Fruit fly (Drosophila melanogaster) whole organism, wandering third instar larva: ENCODE data around the gene DCTN5-p25.

Source experiments
- Abd-B ChIP-seq: fragments of >200 bp; optimal IDR thresholded peaks from 2 replicates; lab custom pipeline; 2017; ENCODE audit warnings: missing biosample characterization, missing genetic modification characterization
- CG32264 ChIP-seq: fragments of 200-800 bp; sonication (Bioruptor generic); optimal IDR thresholded peaks from 2 replicates; lab custom pipeline; 2016; ENCODE audit warnings: missing biosample characterization, missing genetic modification characterization
- Dfd ChIP-seq: fragments of >200 bp; optimal IDR thresholded peaks from 2 replicates; lab custom pipeline; 2017; ENCODE audit warnings: missing biosample characterization, missing genetic modification characterization
- Dif ChIP-seq: fragments of 200-275, 200-300 bp; sonication (Bioruptor generic); optimal IDR thresholded peaks from 2 replicates; lab custom pipeline; 2018; ENCODE audit warnings: missing biosample characterization, missing genetic modification characterization; ENCODE audit not compliant: partially characterized antibody
- GATAd ChIP-seq: sonication (Bioruptor generic); optimal IDR thresholded peaks from 2 replicates; lab custom pipeline; 2016; ENCODE audit warnings: missing biosample characterization, missing genetic modification characterization
- Hr78 ChIP-seq: fragments of >200 bp; optimal IDR thresholded peaks from 2 replicates; lab custom pipeline; 2017; ENCODE audit warnings: missing biosample characterization, missing genetic modification characterization
- Hr83 ChIP-seq: fragments of 200-300 bp; sonication (Bioruptor generic); optimal IDR thresholded peaks from 2 replicates; lab custom pipeline; 2016; ENCODE audit warnings: missing biosample characterization, mild to moderate bottlenecking, missing genetic modification characterization, moderate library complexity; ENCODE audit not compliant: poor library complexity, severe bottlenecking
- Jra ChIP-seq: sonication (Bioruptor generic); optimal IDR thresholded peaks from 2 replicates; lab custom pipeline; 2016; ENCODE audit warnings: missing biosample characterization, missing genetic modification characterization
- Mio ChIP-seq: sonication (Bioruptor generic); optimal IDR thresholded peaks from 2 replicates; lab custom pipeline; 2016; ENCODE audit warnings: missing biosample characterization, missing genetic modification characterization
- Myc ChIP-seq: fragments of >200 bp; optimal IDR thresholded peaks from 2 replicates; lab custom pipeline; 2017
- OdsH ChIP-seq: fragments of 200-800 bp; sonication (Bioruptor generic); optimal IDR thresholded peaks from 2 replicates; lab custom pipeline; 2016; ENCODE audit warnings: missing biosample characterization, mild to moderate bottlenecking, missing genetic modification characterization
- Rel ChIP-seq, 2 experiments: fragments of 200-800 bp; sonication (Bioruptor generic) in 1 of 2; optimal IDR thresholded peaks; 2 replicates in 1 of 2; 3 replicates in 1 of 2; lab custom pipeline; 2016 to 2019; ENCODE audit warnings: mild to moderate bottlenecking in 2 of 2, missing biosample characterization in 2 of 2, missing genetic modification characterization in 2 of 2, moderate library complexity in 1 of 2
- Sp1 ChIP-seq: fragments of 200-800 bp; sonication (Bioruptor generic); optimal IDR thresholded peaks from 3 replicates; lab custom pipeline; 2019; ENCODE audit warnings: missing biosample characterization, mild to moderate bottlenecking, missing genetic modification characterization, moderate library complexity
- br ChIP-seq: fragments of 200-800 bp; sonication (Bioruptor generic); optimal IDR thresholded peaks from 2 replicates; lab custom pipeline; 2016; ENCODE audit warnings: missing biosample characterization, missing genetic modification characterization
- dl ChIP-seq, 2 experiments: fragments of 175-275, 200-275 bp in 1 of 2; fragments of 200-275 bp in 1 of 2; sonication (Bioruptor generic); optimal IDR thresholded peaks; lab custom pipeline; 2018; ENCODE audit warnings: mild to moderate bottlenecking in 2 of 2, missing biosample characterization in 2 of 2, missing genetic modification characterization in 2 of 2, moderate library complexity in 2 of 2; ENCODE audit not compliant: partially characterized antibody in 2 of 2, insufficient read depth in 1 of 2
- dmrt93B ChIP-seq: fragments of 200-800 bp; sonication (Bioruptor generic); optimal IDR thresholded peaks from 2 replicates; lab custom pipeline; 2018; ENCODE audit warnings: missing biosample characterization, mild to moderate bottlenecking, missing genetic modification characterization
- dsf ChIP-seq: sonication (Bioruptor generic); optimal IDR thresholded peaks from 2 replicates; lab custom pipeline; 2016; ENCODE audit warnings: missing biosample characterization, missing genetic modification characterization, borderline replicate concordance
- foxo ChIP-seq, 2 experiments: fragments of 200-800 bp; sonication (Bioruptor generic); optimal IDR thresholded peaks; 2 replicates in 1 of 2; 3 replicates in 1 of 2; lab custom pipeline; 2016 to 2017; ENCODE audit warnings: missing biosample characterization in 2 of 2, missing genetic modification characterization in 2 of 2
- fru ChIP-seq: fragments of 200-800 bp; sonication (Bioruptor generic); optimal IDR thresholded peaks from 3 replicates; lab custom pipeline; 2016; ENCODE audit warnings: missing biosample characterization, mild to moderate bottlenecking, missing genetic modification characterization
- h ChIP-seq: fragments of 200-800 bp; sonication (Bioruptor generic); optimal IDR thresholded peaks from 3 replicates; lab custom pipeline; 2016; ENCODE audit warnings: missing biosample characterization, mild to moderate bottlenecking, missing genetic modification characterization
- jim ChIP-seq: fragments of 175-275, 200-325 bp; sonication (Bioruptor generic); optimal IDR thresholded peaks from 2 replicates; lab custom pipeline; 2016; ENCODE audit warnings: missing biosample characterization, mild to moderate bottlenecking, missing genetic modification characterization
- pan ChIP-seq: fragments of >200 bp; optimal IDR thresholded peaks from 2 replicates; lab custom pipeline; 2017
- psq ChIP-seq: fragments of 200-800 bp; sonication (Bioruptor generic); optimal IDR thresholded peaks from 3 replicates; lab custom pipeline; 2017; ENCODE audit warnings: missing biosample characterization, mild to moderate bottlenecking, missing genetic modification characterization, moderate library complexity
- sage ChIP-seq: fragments of 200-800 bp; sonication (Bioruptor generic); optimal IDR thresholded peaks from 2 replicates; lab custom pipeline; 2016; ENCODE audit warnings: missing biosample characterization, mild to moderate bottlenecking, missing genetic modification characterization
- sv ChIP-seq: fragments of 200-800 bp; sonication (Bioruptor generic); optimal IDR thresholded peaks from 3 replicates; lab custom pipeline; 2016; ENCODE audit warnings: missing biosample characterization, missing genetic modification characterization
- tai ChIP-seq: sonication (Bioruptor generic); optimal IDR thresholded peaks from 2 replicates; lab custom pipeline; 2016; ENCODE audit warnings: missing biosample characterization, missing genetic modification characterization
- usp ChIP-seq: fragments of >200 bp; optimal IDR thresholded peaks from 2 replicates; lab custom pipeline; 2017; ENCODE audit warnings: missing biosample characterization, missing genetic modification characterization
- woc ChIP-seq: sonication (Bioruptor generic); optimal IDR thresholded peaks from 2 replicates; lab custom pipeline; 2016; ENCODE audit warnings: missing biosample characterization, mild to moderate bottlenecking, missing genetic modification characterization

DCTN5-p25 gene

DNA sequence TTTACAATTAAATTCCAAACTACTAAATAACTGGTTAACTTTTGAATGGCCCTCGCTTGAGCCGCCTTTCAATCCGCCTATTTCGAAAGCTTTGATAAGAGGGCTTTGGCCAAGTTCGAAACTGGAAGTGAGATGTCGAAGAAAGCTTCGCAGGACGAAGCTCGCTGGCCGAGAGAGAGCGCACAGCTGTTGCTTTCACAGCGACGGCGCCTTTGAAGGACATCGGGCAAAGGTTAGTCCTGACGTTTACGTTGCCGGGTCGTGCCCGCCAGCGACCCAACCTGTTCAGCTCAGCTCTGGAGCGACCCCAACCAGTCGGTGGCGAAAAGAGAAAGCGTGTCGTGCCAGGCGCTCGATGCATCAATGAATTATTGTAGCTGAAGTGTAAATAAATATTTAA is 6.2 kb downstream of the DCTN5-p25 start:
- TF ChIP-seq Dif (GFP tag; lab: Kevin White, UChicago) (no peak), jim (GFP tag; lab: Kevin White, UChicago) (no peak), usp (GFP tag; lab: Kevin White, UChicago) (no peak), psq (GFP tag; lab: Kevin White, UChicago) (no peak), GATAd (no peak), Hr78 (GFP tag; lab: Kevin White, UChicago) (no peak), woc (GFP tag; lab: Kevin White, UChicago) (no peak), Mio (GFP tag; lab: Kevin White, UChicago) (no peak), fru (GFP tag; lab: Kevin White, UChicago) (no peak), dsf (GFP tag; lab: Kevin White, UChicago) (no peak), dmrt93B (no peak), sage (GFP tag; lab: Kevin White, UChicago) (no peak), h (GFP tag; lab: Kevin White, UChicago) (no peak), CG32264 (GFP tag; lab: Kevin White, UChicago) (no peak), dl (GFP tag; optimal IDR thresholded peaks at IDR 0.05; lab: Kevin White, UChicago; ENCODE audit: insufficient read depth in 1 of 2, partially characterized antibody in 2 of 2) (no peak), pan (lab: Kevin White, UChicago) (no peak), tai (GFP tag; lab: Kevin White, UChicago) (no peak)
- TF ChIP-seq, all 38 proteins: peak for 0

DNA sequence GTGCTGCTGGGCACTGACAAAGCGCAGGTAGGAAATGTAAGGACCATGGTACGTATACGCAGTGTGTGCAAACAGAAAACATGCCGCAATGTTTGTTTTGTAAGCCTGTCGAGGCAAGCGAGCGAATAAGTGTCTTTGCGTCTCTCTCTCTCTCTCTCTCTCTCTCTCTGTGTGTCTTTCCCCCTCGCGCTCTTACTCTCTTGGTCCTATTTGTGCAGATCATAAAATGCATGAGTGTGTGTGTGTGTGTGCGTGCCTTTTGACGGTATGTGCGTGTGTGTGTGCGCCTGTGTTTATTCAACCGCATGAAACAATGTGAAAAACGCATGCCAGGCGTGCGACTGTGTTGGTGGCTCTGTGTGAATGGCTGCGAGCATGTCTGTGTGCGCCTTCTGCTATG is 8.0 kb downstream of the DCTN5-p25 start:
- TF ChIP-seq Dfd (GFP tag; lab: Kevin White, UChicago) (peak; percentile 42), foxo (GFP tag; optimal IDR thresholded peaks at IDR 0.05; lab: Kevin White, UChicago) (no peak), sv (GFP tag; lab: Kevin White, UChicago) (no peak)
- TF ChIP-seq, all 38 proteins: peak for 1

DNA sequence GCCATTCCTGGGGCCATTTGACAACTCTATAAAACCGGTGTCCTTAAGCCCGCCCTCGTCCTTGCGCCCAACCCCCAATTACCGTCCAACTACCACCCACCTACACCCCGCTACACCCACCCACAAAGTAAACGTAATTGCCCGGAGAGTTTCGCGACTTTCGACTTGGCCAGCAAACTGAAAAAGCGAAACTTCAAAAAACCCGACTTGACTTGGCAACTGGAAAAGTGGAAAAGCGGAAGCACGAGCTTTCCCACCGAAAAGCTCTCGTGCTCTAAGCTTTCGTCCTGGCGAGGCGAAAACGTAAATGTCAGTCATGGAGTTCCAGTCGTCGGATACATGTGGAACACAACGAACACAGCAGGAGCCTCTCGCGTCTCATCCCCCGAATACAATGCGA is 10.5 kb downstream of the DCTN5-p25 start, which contains the start of gene GABA-B-R1:
GABA-B-R1 (plus strand) TSS at position 301 of the 400 bp plus-strand sequence.
- no peak for TF ChIP-seq OdsH (GFP tag; lab: Kevin White, UChicago)
- no peak for TF ChIP-seq CG32264 (GFP tag; lab: Kevin White, UChicago)
- no peak for TF ChIP-seq tai (GFP tag; lab: Kevin White, UChicago)
- no peak for TF ChIP-seq h (GFP tag; lab: Kevin White, UChicago)
- no peak for TF ChIP-seq Hr83 (GFP tag; lab: Kevin White, UChicago)
- no peak for TF ChIP-seq Jra
- TF ChIP-seq Mio (GFP tag; lab: Kevin White, UChicago), result no peak
- TF ChIP-seq GATAd, result no peak
- TF ChIP-seq fru (GFP tag; lab: Kevin White, UChicago), result no peak
- TF ChIP-seq sage (GFP tag; lab: Kevin White, UChicago), result no peak
- no peak for TF ChIP-seq Dif (GFP tag; lab: Kevin White, UChicago)
- TF ChIP-seq Sp1 (GFP tag; lab: Kevin White, UChicago), result no peak
- TF ChIP-seq dsf (GFP tag; lab: Kevin White, UChicago), result no peak
- no peak for TF ChIP-seq jim (GFP tag; lab: Kevin White, UChicago)
- TF ChIP-seq foxo (GFP tag; optimal IDR thresholded peaks at IDR 0.05; lab: Kevin White, UChicago), result no peak

DNA sequence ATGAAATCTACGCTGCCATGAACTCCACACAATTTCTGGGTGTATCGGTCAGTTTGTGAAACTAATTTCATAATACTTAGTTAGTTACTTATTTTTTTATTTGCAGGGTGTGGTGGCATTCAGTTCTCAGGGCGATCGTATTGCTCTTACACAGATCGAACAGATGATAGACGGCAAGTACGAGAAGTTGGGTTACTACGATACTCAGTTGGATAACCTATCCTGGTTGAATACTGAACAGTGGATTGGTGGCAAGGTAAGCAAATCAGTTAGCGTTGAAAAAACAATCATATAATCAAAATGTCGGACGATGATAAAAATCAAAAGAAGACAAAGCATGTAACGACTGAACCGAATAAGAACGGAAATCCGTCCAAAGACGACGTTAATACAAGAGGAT is 21.0 kb downstream of the DCTN5-p25 start, which contains the start of gene CG33310:
CG33310 (plus strand) TSS at position 301 of the 400 bp plus-strand sequence.
- TF ChIP-seq fru (GFP tag; lab: Kevin White, UChicago) (no peak), pan (lab: Kevin White, UChicago) (no peak), Myc (lab: Kevin White, UChicago) (no peak), GATAd (no peak), br (GFP tag; lab: Kevin White, UChicago) (no peak), Mio (GFP tag; lab: Kevin White, UChicago) (no peak), dl (GFP tag; optimal IDR thresholded peaks at IDR 0.05; lab: Kevin White, UChicago; ENCODE audit: insufficient read depth in 1 of 2, partially characterized antibody in 2 of 2) (no peak), OdsH (GFP tag; lab: Kevin White, UChicago) (no peak), tai (GFP tag; lab: Kevin White, UChicago) (no peak), sage (GFP tag; lab: Kevin White, UChicago) (no peak), dsf (GFP tag; lab: Kevin White, UChicago) (no peak), Rel (GFP tag; optimal IDR thresholded peaks at IDR 0.05; lab: Kevin White, UChicago) (no peak), Rel (tag; optimal IDR thresholded peaks at IDR 0.05; lab: Kevin White, UChicago) (no peak), Abd-B (GFP tag; lab: Kevin White, UChicago) (no peak), usp (GFP tag; lab: Kevin White, UChicago) (no peak), jim (GFP tag; lab: Kevin White, UChicago) (no peak), dmrt93B (no peak), Dfd (GFP tag; lab: Kevin White, UChicago) (no peak)
